Fruit fly (Drosophila melanogaster): ENCODE results near the gene Ac76E.

Gene Ac76E

dm6 chr3L:19903400-19903846 is 35.7 kb upstream of the Ac76E start:
- TF ChIP-seq pan (optimal IDR thresholded peaks at IDR 0.05): no peak
- TF ChIP-seq CG8478 (optimal IDR thresholded peaks at IDR 0.05): no peak
- no peak for TF ChIP-seq psq (optimal IDR thresholded peaks at IDR 0.05)
- no peak for TF ChIP-seq EcR (GFP tag; optimal IDR thresholded peaks at IDR 0.05)
- TF ChIP-seq Dll (optimal IDR thresholded peaks at IDR 0.05): no peak
- TF ChIP-seq usp (GFP tag; optimal IDR thresholded peaks at IDR 0.05): no peak

dm6 chr3L:19904411-19905135 is 34.5 kb upstream of the Ac76E start:
- TF ChIP-seq EcR (GFP tag; optimal IDR thresholded peaks at IDR 0.05) (no peak), psq (optimal IDR thresholded peaks at IDR 0.05) (no peak), pan (optimal IDR thresholded peaks at IDR 0.05) (no peak), CG8478 (optimal IDR thresholded peaks at IDR 0.05) (no peak), Dll (optimal IDR thresholded peaks at IDR 0.05) (no peak), usp (GFP tag; optimal IDR thresholded peaks at IDR 0.05) (no peak)

dm6 chr3L:19905427-19905826 is 33.7 kb upstream of the Ac76E start:
- TF ChIP-seq CG8478 (optimal IDR thresholded peaks at IDR 0.05) (no peak), usp (GFP tag; optimal IDR thresholded peaks at IDR 0.05) (no peak), pan (optimal IDR thresholded peaks at IDR 0.05) (no peak), EcR (GFP tag; optimal IDR thresholded peaks at IDR 0.05) (no peak), Dll (optimal IDR thresholded peaks at IDR 0.05) (no peak), psq (optimal IDR thresholded peaks at IDR 0.05) (no peak)

dm6 chr3L:19906148-19906752 is 32.8 kb upstream of the Ac76E start:
- TF ChIP-seq Dll (optimal IDR thresholded peaks at IDR 0.05) (no peak), EcR (GFP tag; optimal IDR thresholded peaks at IDR 0.05) (no peak), pan (optimal IDR thresholded peaks at IDR 0.05) (no peak), psq (optimal IDR thresholded peaks at IDR 0.05) (no peak), usp (GFP tag; optimal IDR thresholded peaks at IDR 0.05) (no peak), CG8478 (optimal IDR thresholded peaks at IDR 0.05) (no peak)

- no peak for TF ChIP-seq EcR (GFP tag; optimal IDR thresholded peaks at IDR 0.05)
- TF ChIP-seq CG8478 (optimal IDR thresholded peaks at IDR 0.05): peak; percentile 37
These were observed 32.0 kb upstream of the Ac76E start for dm6 chr3L:19906780-19907705.

- no peak for TF ChIP-seq psq (optimal IDR thresholded peaks at IDR 0.05)
- no peak for TF ChIP-seq CG8478 (optimal IDR thresholded peaks at IDR 0.05)
- no peak for TF ChIP-seq usp (GFP tag; optimal IDR thresholded peaks at IDR 0.05)
- TF ChIP-seq Dll (optimal IDR thresholded peaks at IDR 0.05): no peak
- no peak for TF ChIP-seq EcR (GFP tag; optimal IDR thresholded peaks at IDR 0.05)
- no peak for TF ChIP-seq pan (optimal IDR thresholded peaks at IDR 0.05)
These were observed 31.4 kb upstream of the Ac76E start for dm6 chr3L:19907706-19908070.

- no peak for TF ChIP-seq pan (optimal IDR thresholded peaks at IDR 0.05)
- TF ChIP-seq Dll (optimal IDR thresholded peaks at IDR 0.05): no peak
- TF ChIP-seq usp (GFP tag; optimal IDR thresholded peaks at IDR 0.05): no peak
- TF ChIP-seq psq (optimal IDR thresholded peaks at IDR 0.05): no peak
- no peak for TF ChIP-seq CG8478 (optimal IDR thresholded peaks at IDR 0.05)
- no peak for TF ChIP-seq EcR (GFP tag; optimal IDR thresholded peaks at IDR 0.05)
These were observed 30.6 kb upstream of the Ac76E start for dm6 chr3L:19908201-19909127.

- TF ChIP-seq pan (optimal IDR thresholded peaks at IDR 0.05): no peak
- no peak for TF ChIP-seq EcR (GFP tag; optimal IDR thresholded peaks at IDR 0.05)
- TF ChIP-seq Dll (optimal IDR thresholded peaks at IDR 0.05): no peak
- TF ChIP-seq usp (GFP tag; optimal IDR thresholded peaks at IDR 0.05): no peak
- no peak for TF ChIP-seq CG8478 (optimal IDR thresholded peaks at IDR 0.05)
- TF ChIP-seq psq (optimal IDR thresholded peaks at IDR 0.05): no peak
These were observed 29.6 kb upstream of the Ac76E start for dm6 chr3L:19909234-19910053.

- TF ChIP-seq EcR (GFP tag; optimal IDR thresholded peaks at IDR 0.05) (no peak), psq (optimal IDR thresholded peaks at IDR 0.05) (no peak), pan (optimal IDR thresholded peaks at IDR 0.05) (no peak), usp (GFP tag; optimal IDR thresholded peaks at IDR 0.05) (no peak), CG8478 (optimal IDR thresholded peaks at IDR 0.05) (no peak), Dll (optimal IDR thresholded peaks at IDR 0.05) (no peak)
These were observed 29.1 kb upstream of the Ac76E start, which contains the start of the genes Mi-2 and Prp3 for dm6 chr3L:19910054-19910414. Gene Mi-2, minus strand, starts transcription at chr3L:19910215. Gene Prp3, plus strand, starts transcription at chr3L:19910300.

dm6 chr3L:19913328-19913936 is 25.7 kb upstream of the Ac76E start, which contains the start of gene Mtr3:
Gene Mtr3, minus strand, starts transcription at chr3L:19913715.
- no peak for TF ChIP-seq usp (GFP tag; optimal IDR thresholded peaks at IDR 0.05)
- no peak for TF ChIP-seq pan (optimal IDR thresholded peaks at IDR 0.05)
- no peak for TF ChIP-seq Dll (optimal IDR thresholded peaks at IDR 0.05)
- TF ChIP-seq CG8478 (optimal IDR thresholded peaks at IDR 0.05): no peak
